Fruit fly (Drosophila melanogaster): ENCODE data around the gene CG6664.
A peak's percentile ranks its signal among the peaks of the same experiment; 100 is the strongest.

Gene CG6664

dm6 chr3L:16985578-16985977 lies 30.4 kb downstream of the CG6664 start (continued):
- TF ChIP-seq CG34422 (GFP tag; IDR thresholded peaks at IDR 0.05) (no peak), CG33557 (GFP tag; optimal IDR thresholded peaks at IDR 0.05) (no peak), slbo (GFP tag; IDR thresholded peaks at IDR 0.05) (no peak), Sin3A (optimal IDR thresholded peaks at IDR 0.05) (no peak), CG7745 (tag; optimal IDR thresholded peaks at IDR 0.05) (peak; percentile 83), slou (GFP tag; optimal IDR thresholded peaks at IDR 0.05) (no peak), CG18262 (tag; optimal IDR thresholded peaks at IDR 0.05) (no peak), Ptx1 (GFP tag; IDR thresholded peaks at IDR 0.05) (no peak), D (optimal IDR thresholded peaks at IDR 0.05) (no peak), D (GFP tag; optimal IDR thresholded peaks at IDR 0.05) (no peak), CG8944 (GFP tag; optimal IDR thresholded peaks at IDR 0.05) (no peak), Dek (tag; optimal IDR thresholded peaks at IDR 0.05) (no peak), CG4730 (GFP tag; IDR thresholded peaks at IDR 0.05) (no peak), CG13894 (tag; optimal IDR thresholded peaks at IDR 0.05) (peak; percentile 29), NFAT (GFP tag; IDR thresholded peaks at IDR 0.05) (no peak), ash1 (GFP tag; optimal IDR thresholded peaks at IDR 0.05) (no peak), fd96Cb (tag; optimal IDR thresholded peaks at IDR 0.05) (no peak), CG16813 (GFP tag; IDR thresholded peaks at IDR 0.05; ENCODE audit: partially characterized antibody) (peak; percentile 26; the same call in 1 of the 3 replicates), Bdp1 (GFP tag; optimal IDR thresholded peaks at IDR 0.05) (no peak), CG12769 (tag; optimal IDR thresholded peaks at IDR 0.05) (peak; percentile 60), bbx (GFP tag; IDR thresholded peaks at IDR 0.05; ENCODE audit: partially characterized antibody) (0 out of 2 replicates have a peak, but pooled peaks have one; percentile 18)

- TF ChIP-seq exex (tag; optimal IDR thresholded peaks at IDR 0.05) (peak; percentile 96), Lhr (GFP tag; optimal IDR thresholded peaks at IDR 0.05) (no peak), CG11695 (GFP tag; IDR thresholded peaks at IDR 0.05) (no peak), sens-2 (GFP tag; IDR thresholded peaks at IDR 0.05) (0 out of 2 replicates have a peak, but pooled peaks have one; percentile 30), B-H1 (GFP tag; IDR thresholded peaks at IDR 0.05) (no peak), CG3726 (GFP tag; IDR thresholded peaks at IDR 0.05) (0 out of 3 replicates have a peak, but pooled peaks have one; percentile 12), Gsc (GFP tag; IDR thresholded peaks at IDR 0.05) (no peak), grn (GFP tag; optimal IDR thresholded peaks at IDR 0.05) (peak; percentile 95), CG31224 (GFP tag; IDR thresholded peaks at IDR 0.05) (peak; percentile 50; the same call in 1 of the 2 replicates), vvl (GFP tag; IDR thresholded peaks at IDR 0.05) (no peak), mam (GFP tag; optimal IDR thresholded peaks at IDR 0.05) (no peak), sens (GFP tag) (peak; percentile 73), D19B (GFP tag; optimal IDR thresholded peaks at IDR 0.05) (peak; percentile 16), chm (GFP tag; IDR thresholded peaks at IDR 0.05) (0 out of 2 replicates have a peak, but pooled peaks have one; percentile 7), pnt (GFP tag; optimal IDR thresholded peaks at IDR 0.05) (no peak), da (GFP tag; optimal IDR thresholded peaks at IDR 0.05) (no peak), CG34376 (GFP tag; optimal IDR thresholded peaks at IDR 0.05) (peak; percentile 18), lab (GFP tag; optimal IDR thresholded peaks at IDR 0.05) (peak; percentile 70), sug (tag; optimal IDR thresholded peaks at IDR 0.05) (peak; percentile 65), sd (tag; optimal IDR thresholded peaks at IDR 0.05) (peak; percentile 61), CG9727 (GFP tag; optimal IDR thresholded peaks at IDR 0.05) (no peak), Rfx (GFP tag; IDR thresholded peaks at IDR 0.05) (no peak), Six4 (GFP tag; optimal IDR thresholded peaks at IDR 0.05) (no peak), Opbp (GFP tag; IDR thresholded peaks at IDR 0.05; ENCODE audit: partially characterized antibody) (no peak), z (GFP tag; IDR thresholded peaks at IDR 0.05) (peak; percentile 70; the same call in 1 of the 3 replicates), HmgZ (tag; optimal IDR thresholded peaks at IDR 0.05) (peak; percentile 19), Lim3 (GFP tag; IDR thresholded peaks at IDR 0.05) (peak; percentile 29; the same call in 1 of the 2 replicates), yki (optimal IDR thresholded peaks at IDR 0.05) (no peak), vnd (GFP tag; IDR thresholded peaks at IDR 0.05; ENCODE audit: partially characterized antibody) (peak; percentile 53; the same call in 2 of the 3 replicates), mirr (GFP tag; optimal IDR thresholded peaks at IDR 0.05) (peak; percentile 83), chinmo (GFP tag; IDR thresholded peaks at IDR 0.05; ENCODE audit: partially characterized antibody) (peak; percentile 74; the same call in 1 of the 4 replicates)
These were observed 31.1 kb downstream of the CG6664 start for dm6 chr3L:16984813-16985387.
